Worm (Caenorhabditis elegans) whole organism, L4 larva: ENCODE data around the gene srg-40.

Experiments
- D1046.2 ChIP-seq: fragments of 200-800 bp; sonication (Bioruptor generic); IDR thresholded peaks from 2 replicates; pipeline ENCODE4 v1.3.6; 2022; ENCODE audit warnings: missing genetic modification characterization, missing compliant biosample characterization
- F10B5.3 ChIP-seq: sonication (generic microtip); optimal IDR thresholded peaks from 2 replicates; lab custom pipeline; 2016; ENCODE audit warnings: mild to moderate bottlenecking, missing genetic modification characterization, missing compliant biosample characterization
- F37D6.2 ChIP-seq: sonication (generic microtip); optimal IDR thresholded peaks from 2 replicates; lab custom pipeline; 2016; ENCODE audit warnings: mild to moderate bottlenecking, missing genetic modification characterization, missing compliant biosample characterization
- F44E2.7 ChIP-seq: fragments of 200-800 bp; sonication (Bioruptor generic); IDR thresholded peaks from 2 replicates; pipeline ENCODE4 v2.1.2; 2022; ENCODE audit warnings: missing genetic modification characterization, missing compliant biosample characterization
- F49E8.2 ChIP-seq: sonication (generic microtip); optimal IDR thresholded peaks from 2 replicates; lab custom pipeline; 2016; ENCODE audit warnings: missing compliant biosample characterization, mild to moderate bottlenecking, missing genetic modification characterization, borderline replicate concordance
- Y48G9A.11 ChIP-seq: fragments of 200-800 bp; sonication (Bioruptor generic); IDR thresholded peaks from 2 replicates; pipeline ENCODE4 v1.3.6; 2022; ENCODE audit warnings: missing genetic modification reagents, missing genetic modification characterization, missing compliant biosample characterization
- Y5F2A.4 ChIP-seq: fragments of 200-800 bp; sonication (Bioruptor generic); optimal IDR thresholded peaks from 2 replicates; lab custom pipeline; 2018; ENCODE audit warnings: mild to moderate bottlenecking, missing genetic modification characterization, missing compliant biosample characterization
- ZK337.2 ChIP-seq: fragments of 200-800 bp; sonication (Bioruptor generic); IDR thresholded peaks from 2 replicates; pipeline ENCODE4 v1.3.6; 2022; ENCODE audit warnings: missing genetic modification reagents, missing genetic modification characterization, missing compliant biosample characterization
- aha-1 ChIP-seq: fragments of 150-350 bp; peaks from one replicate; lab custom pipeline; 2014; ENCODE audit warnings: missing biosample characterization, missing genetic modification characterization
- ama-1 ChIP-seq: fragments of 150-350 bp; optimal IDR thresholded peaks from 2 replicates; lab custom pipeline; 2014; ENCODE audit warnings: inconsistent platforms, mixed read lengths
- arid-1 ChIP-seq: fragments of 200-800 bp; sonication (Bioruptor generic); conservative IDR thresholded peaks from 2 replicates; pipeline ENCODE4 v1.3.6; 2022; ENCODE audit warnings: missing genetic modification reagents, missing genetic modification characterization, missing compliant biosample characterization
- ceh-28 ChIP-seq: fragments of 150-350 bp; optimal IDR thresholded peaks from 2 replicates; lab custom pipeline; 2014; ENCODE audit warnings: missing biosample characterization, missing genetic modification reagents, missing genetic modification characterization
- ceh-82 ChIP-seq: sonication (generic microtip); optimal IDR thresholded peaks from 2 replicates; lab custom pipeline; 2017; ENCODE audit warnings: missing biosample characterization, missing genetic modification characterization
- ces-1 ChIP-seq: fragments of 150-350 bp; sonication (generic microtip); optimal IDR thresholded peaks from 4 replicates; lab custom pipeline; 2014; ENCODE audit warnings: missing biosample characterization, missing genetic modification reagents, missing genetic modification characterization
- ctbp-1 ChIP-seq: fragments of 200-800 bp; sonication (Bioruptor generic); IDR thresholded peaks from 2 replicates; pipeline ENCODE4 v1.3.6; 2022; ENCODE audit warnings: missing genetic modification reagents, missing genetic modification characterization, missing compliant biosample characterization
- daf-8 ChIP-seq: fragments of 200-800 bp; sonication (Bioruptor generic); IDR thresholded peaks from 2 replicates; pipeline ENCODE4 v1.3.6; 2022; ENCODE audit warnings: missing genetic modification characterization, missing compliant biosample characterization
- dmd-8 ChIP-seq: fragments of 200-800 bp; sonication (Bioruptor generic); IDR thresholded peaks from 2 replicates; pipeline ENCODE4 v1.3.6; 2022; ENCODE audit warnings: missing genetic modification characterization, missing compliant biosample characterization
- dmd-9 ChIP-seq: fragments of 200-800 bp; sonication (Bioruptor generic); IDR thresholded peaks from 2 replicates; pipeline ENCODE4 v1.3.6; 2022; ENCODE audit warnings: missing genetic modification reagents, missing genetic modification characterization, missing compliant biosample characterization
- fkh-10 ChIP-seq: fragments of 150-350 bp; optimal IDR thresholded peaks from 2 replicates; lab custom pipeline; 2014; ENCODE audit warnings: missing biosample characterization, missing genetic modification reagents, missing genetic modification characterization
- fos-1 ChIP-seq: fragments of 150-350 bp; optimal IDR thresholded peaks from 2 replicates; lab custom pipeline; 2014; ENCODE audit warnings: missing biosample characterization, missing genetic modification characterization
- hif-1 ChIP-seq, 2 experiments: sonication (generic microtip); optimal IDR thresholded peaks; 2 replicates each; lab custom pipeline; 2016 to 2017; ENCODE audit warnings: missing compliant biosample characterization in 2 of 2, missing genetic modification characterization in 2 of 2, missing genetic modification reagents in 2 of 2, missing genotype in 2 of 2, mild to moderate bottlenecking in 1 of 2
- hlh-30 ChIP-seq: sonication (generic microtip); optimal IDR thresholded peaks from 2 replicates; lab custom pipeline; 2017; ENCODE audit warnings: antibody characterized with exemption, mild to moderate bottlenecking, missing genetic modification characterization, missing compliant biosample characterization; ENCODE audit not compliant: insufficient read depth
- jun-1 ChIP-seq: fragments of 150-350 bp; optimal IDR thresholded peaks from 2 replicates; lab custom pipeline; 2014; ENCODE audit warnings: missing biosample characterization, missing genetic modification reagents, missing genetic modification characterization
- lin-13 ChIP-seq: fragments of 150-350 bp; optimal IDR thresholded peaks from 2 replicates; lab custom pipeline; 2014; ENCODE audit warnings: missing biosample characterization, missing genetic modification reagents, missing genetic modification characterization
- lin-15B ChIP-seq: fragments of 150-350 bp; sonication (generic microtip); optimal IDR thresholded peaks from 3 replicates; lab custom pipeline; 2014; ENCODE audit warnings: missing biosample characterization, missing genetic modification characterization
- lir-3 ChIP-seq: sonication (generic microtip); optimal IDR thresholded peaks from 2 replicates; lab custom pipeline; 2016; ENCODE audit warnings: mild to moderate bottlenecking, missing genetic modification characterization, missing compliant biosample characterization
- lsy-2 ChIP-seq, 2 experiments: fragments of 150-350 bp in 1 of 2; sonication (generic microtip) in 1 of 2; optimal IDR thresholded peaks; 2 replicates each; lab custom pipeline; 2014 to 2017; ENCODE audit warnings: missing biosample characterization in 2 of 2, missing genetic modification characterization in 2 of 2
- mxl-2 ChIP-seq: fragments of 200-800 bp; sonication (Bioruptor generic); conservative IDR thresholded peaks from 2 replicates; pipeline ENCODE4 v1.3.6; 2022; ENCODE audit warnings: missing genetic modification reagents, missing genetic modification characterization, missing compliant biosample characterization
- nhr-237 ChIP-seq: sonication (generic microtip); optimal IDR thresholded peaks from 2 replicates; lab custom pipeline; 2017; ENCODE audit warnings: missing biosample characterization, missing genetic modification characterization
- nhr-25 ChIP-seq: sonication (generic microtip); optimal IDR thresholded peaks from 2 replicates; lab custom pipeline; 2017; ENCODE audit warnings: missing genetic modification characterization, mild to moderate bottlenecking, missing compliant biosample characterization, antibody characterized with exemption, moderate library complexity, borderline replicate concordance; ENCODE audit not compliant: insufficient read depth
- nhr-77 ChIP-seq: fragments of 150-350 bp; optimal IDR thresholded peaks from 2 replicates; lab custom pipeline; 2014; ENCODE audit warnings: missing biosample characterization, missing genetic modification characterization
- pqm-1 ChIP-seq: sonication (generic microtip); optimal IDR thresholded peaks from 2 replicates; lab custom pipeline; 2017; ENCODE audit warnings: missing biosample characterization, missing genetic modification characterization
- rbr-2 ChIP-seq: sonication (generic microtip); optimal IDR thresholded peaks from 2 replicates; lab custom pipeline; 2016; ENCODE audit warnings: missing genotype, missing genetic modification characterization, missing compliant biosample characterization
- spr-1 ChIP-seq: sonication (generic microtip); optimal IDR thresholded peaks from 2 replicates; lab custom pipeline; 2016; ENCODE audit warnings: mild to moderate bottlenecking, missing genetic modification characterization, missing compliant biosample characterization
- tra-1 ChIP-seq: fragments of 200-800 bp; sonication (Bioruptor generic); IDR thresholded peaks from 2 replicates; pipeline ENCODE4 v1.3.6; 2022; ENCODE audit warnings: missing genetic modification reagents, missing genetic modification characterization, missing compliant biosample characterization
- unc-130 ChIP-seq: sonication (generic microtip); optimal IDR thresholded peaks from 2 replicates; lab custom pipeline; 2016; ENCODE audit warnings: missing genetic modification reagents, missing genetic modification characterization, missing compliant biosample characterization
- unc-39 ChIP-seq: sonication (generic microtip); optimal IDR thresholded peaks from 2 replicates; lab custom pipeline; 2017; ENCODE audit warnings: missing biosample characterization, missing genetic modification characterization
- vab-7 ChIP-seq: fragments of 200-800 bp; sonication (Bioruptor generic); IDR thresholded peaks from 2 replicates; pipeline ENCODE4 v1.3.6; 2022; ENCODE audit warnings: missing genetic modification reagents, missing genetic modification characterization, missing compliant biosample characterization
- zfp-2 ChIP-seq: sonication (generic microtip); optimal IDR thresholded peaks from 2 replicates; lab custom pipeline; 2016; ENCODE audit warnings: mild to moderate bottlenecking, missing genetic modification characterization, missing compliant biosample characterization
- zfp-3 ChIP-seq: fragments of 200-800 bp; sonication (Bioruptor generic); conservative IDR thresholded peaks from 2 replicates; pipeline ENCODE4 v1.3.6; 2022; ENCODE audit warnings: missing genetic modification reagents, missing genetic modification characterization, missing compliant biosample characterization
- zip-2 ChIP-seq: fragments of 150-350 bp; optimal IDR thresholded peaks from 2 replicates; lab custom pipeline; 2014; ENCODE audit warnings: missing biosample characterization, missing genetic modification characterization

srg-40 gene

DNA sequence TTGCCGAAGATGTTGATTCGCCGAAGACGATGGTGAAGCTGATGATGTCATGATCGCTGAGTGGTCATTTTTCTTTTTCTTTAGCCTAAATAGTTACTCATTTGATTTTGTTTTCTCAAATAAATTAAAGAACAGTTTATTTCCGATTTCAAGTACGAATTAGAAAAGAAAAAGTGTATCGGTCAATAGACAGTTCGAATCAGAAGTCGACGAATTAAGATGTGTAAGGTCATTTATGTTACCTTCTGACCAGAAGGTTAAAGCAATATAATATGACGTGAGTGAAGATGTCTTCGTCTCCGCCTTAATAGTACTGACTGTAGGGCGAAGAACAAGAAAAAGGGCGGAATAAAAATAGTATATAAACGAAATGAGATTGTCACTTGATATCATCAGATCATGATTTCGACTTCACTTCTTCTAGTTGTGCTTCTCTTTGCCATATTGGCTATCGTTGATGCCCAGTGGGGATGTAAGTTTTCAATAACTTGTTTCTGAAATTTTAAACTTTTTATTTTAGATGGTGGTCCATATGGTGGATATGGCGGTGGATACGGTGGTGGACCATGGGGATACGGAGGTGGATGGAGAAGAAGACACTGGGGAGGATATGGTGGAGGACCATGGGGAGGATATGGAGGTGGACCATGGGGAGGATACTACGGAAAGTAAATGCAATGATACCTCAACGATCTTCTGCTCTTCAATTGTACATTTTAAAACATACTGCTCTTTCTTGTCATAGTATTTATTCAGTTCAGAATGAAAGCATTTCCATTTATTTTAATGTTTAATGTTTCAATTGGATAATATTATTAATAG, 17.2 kb downstream of the srg-40 start, which contains the start of the genes T19C4.24 and nlp-33 (continued):
- TF ChIP-seq ZK337.2 (GFP tag; lab: Robert Waterston, UW) (no peak), zfp-3 (GFP tag; lab: Robert Waterston, UW) (no peak), D1046.2 (GFP tag; lab: Robert Waterston, UW) (no peak), unc-130 (GFP tag; lab: Kevin White, UChicago) (no peak), rbr-2 (tag; lab: Kevin White, UChicago) (no peak), fos-1 (tag; lab: Kevin White, UChicago) (no peak), dmd-8 (GFP tag; lab: Robert Waterston, UW) (no peak), ama-1 (peak; percentile 94), arid-1 (GFP tag; lab: Robert Waterston, UW) (no peak), lir-3 (tag; lab: Kevin White, UChicago) (no peak), F49E8.2 (tag; lab: Kevin White, UChicago) (no peak), ctbp-1 (GFP tag; lab: Robert Waterston, UW) (0 out of 2 replicates have a peak, but pooled peaks have one; percentile 15), hif-1 (tag; optimal IDR thresholded peaks at IDR 0.05; lab: Kevin White, UChicago) (no peak), spr-1 (tag; lab: Kevin White, UChicago) (no peak), hlh-30 (tag; lab: Kevin White, UChicago) (peak; percentile 49), zip-2 (tag; lab: Kevin White, UChicago) (no peak), lsy-2 (tag; optimal IDR thresholded peaks at IDR 0.05; lab: Kevin White, UChicago) (no peak), F10B5.3 (tag; lab: Kevin White, UChicago) (no peak), ces-1 (GFP tag; lab: Kevin White, UChicago) (no peak), ceh-82 (tag; lab: Kevin White, UChicago) (no peak), Y48G9A.11 (GFP tag; lab: Robert Waterston, UW) (no peak), daf-8 (GFP tag; lab: Robert Waterston, UW) (no peak), mxl-2 (0 out of 2 replicates have a peak, but pooled peaks have one; percentile 50), zfp-2 (no peak), dmd-9 (GFP tag; lab: Robert Waterston, UW) (no peak), F37D6.2 (tag; lab: Kevin White, UChicago) (no peak), fkh-10 (GFP tag; lab: Kevin White, UChicago) (no peak), F44E2.7 (GFP tag; lab: Robert Waterston, UW) (no peak)
- TF ChIP-seq, all 104 proteins: peak for 9

DNA sequence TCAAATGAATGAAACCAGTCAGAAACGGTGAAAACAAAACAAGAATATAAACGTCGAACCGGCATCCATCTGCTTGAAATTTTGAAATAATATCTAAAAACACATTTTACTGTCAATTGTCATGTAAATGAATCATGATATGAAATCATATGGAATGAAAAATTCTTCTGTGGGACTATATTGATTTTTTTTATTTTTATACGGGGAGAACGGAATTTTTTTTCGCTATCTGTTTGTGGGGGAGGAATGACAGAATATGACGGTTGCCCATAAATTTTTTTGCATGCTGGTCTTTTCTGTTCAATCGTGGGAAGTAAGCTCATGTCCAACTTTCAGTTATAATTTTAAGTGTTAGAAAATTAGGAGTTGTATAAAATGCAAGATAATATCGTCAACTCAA, 19.7 kb downstream of the srg-40 start, which contains the start of gene C06H2.7:
C06H2.7 (minus strand) TSS at position 101 of the 400 bp plus-strand sequence.
- no peak for TF ChIP-seq tra-1 (GFP tag; lab: Robert Waterston, UW)
- TF ChIP-seq unc-130 (GFP tag; lab: Kevin White, UChicago): no peak
- TF ChIP-seq arid-1 (GFP tag; lab: Robert Waterston, UW): no peak
- no peak for TF ChIP-seq aha-1
- TF ChIP-seq lin-15B: no peak
- no peak for TF ChIP-seq jun-1 (tag; lab: Kevin White, UChicago)
- TF ChIP-seq ceh-82 (tag; lab: Kevin White, UChicago): no peak
- no peak for TF ChIP-seq hif-1 (tag; optimal IDR thresholded peaks at IDR 0.05; lab: Kevin White, UChicago)
- no peak for TF ChIP-seq ces-1 (GFP tag; lab: Kevin White, UChicago)
- no peak for TF ChIP-seq ceh-28 (tag; lab: Kevin White, UChicago)
- no peak for TF ChIP-seq lin-13 (GFP tag; lab: Kevin White, UChicago)
- no peak for TF ChIP-seq unc-39 (tag; lab: Kevin White, UChicago)
- no peak for TF ChIP-seq nhr-77 (tag; lab: Kevin White, UChicago)
- no peak for TF ChIP-seq vab-7 (GFP tag; lab: Robert Waterston, UW)
- TF ChIP-seq Y5F2A.4 (GFP tag; lab: Kevin White, UChicago): no peak
- no peak for TF ChIP-seq nhr-237
- no peak for TF ChIP-seq nhr-25
- no peak for TF ChIP-seq pqm-1 (tag; lab: Kevin White, UChicago)
